Fruit fly (Drosophila melanogaster) whole organism, embryonic: ENCODE results near the gene Bace.

Experiments
- B-H1 ChIP-seq: fragments of 200-800 bp; sonication (Bioruptor generic); IDR thresholded peaks from 3 replicates; pipeline ENCODE4 v1.3.6; 2022; ENCODE audit warnings: missing biosample characterization, missing genetic modification characterization
- CG10209 ChIP-seq: fragments of 200-800 bp; sonication (Bioruptor generic); optimal IDR thresholded peaks from 3 replicates; lab custom pipeline; 2017; ENCODE audit warnings: missing biosample characterization, mild to moderate bottlenecking, missing genetic modification characterization, missing genetic modification reagents
- CG1024 ChIP-seq: fragments of 200-800 bp; sonication (Bioruptor generic); IDR thresholded peaks from 2 replicates; pipeline ENCODE4 v1.3.6; 2022; ENCODE audit warnings: missing biosample characterization, missing genetic modification characterization
- CG10565 ChIP-seq: fragments of 200-800 bp; sonication (Bioruptor generic); optimal IDR thresholded peaks from 3 replicates; lab custom pipeline; 2016; ENCODE audit warnings: missing biosample characterization, mild to moderate bottlenecking, missing genetic modification characterization
- CG10979 ChIP-seq: fragments of 200-800 bp; sonication (Bioruptor generic); optimal IDR thresholded peaks from 2 replicates; lab custom pipeline; 2018; ENCODE audit warnings: missing biosample characterization, mild to moderate bottlenecking, missing genetic modification characterization, moderate library complexity
- CG12071 ChIP-seq: fragments of 200-800 bp; sonication (Bioruptor generic); optimal IDR thresholded peaks from 3 replicates; lab custom pipeline; 2018; ENCODE audit warnings: missing biosample characterization, mild to moderate bottlenecking, missing genetic modification characterization
- CG1233 ChIP-seq: fragments of 200-800 bp; sonication (Bioruptor generic); optimal IDR thresholded peaks from 4 replicates; lab custom pipeline; 2018; ENCODE audit warnings: missing biosample characterization, mild to moderate bottlenecking, missing genetic modification characterization
- CG12659 ChIP-seq: fragments of 200-800 bp; sonication (Bioruptor generic); optimal IDR thresholded peaks from 3 replicates; lab custom pipeline; 2017; ENCODE audit warnings: mild to moderate bottlenecking, missing biosample characterization, missing genetic modification reagents, missing genetic modification characterization
- CG14441 ChIP-seq: fragments of 200-800 bp; sonication (Bioruptor generic); IDR thresholded peaks from 2 replicates; pipeline ENCODE4 v1.3.6; 2022; ENCODE audit warnings: missing biosample characterization, missing genetic modification characterization
- CG15514 ChIP-seq: fragments of 200-800 bp; sonication (Bioruptor generic); optimal IDR thresholded peaks from 3 replicates; lab custom pipeline; 2017; ENCODE audit warnings: missing biosample characterization, missing genetic modification characterization, mild to moderate bottlenecking, moderate library complexity, missing genetic modification reagents
- CG1602 ChIP-seq: fragments of 200-800 bp; sonication (Bioruptor generic); optimal IDR thresholded peaks from 3 replicates; lab custom pipeline; 2016; ENCODE audit warnings: missing biosample characterization, missing genetic modification characterization
- CG16779 ChIP-seq: fragments of 200-800 bp; sonication (Bioruptor generic); IDR thresholded peaks from 2 replicates; pipeline ENCODE4 v1.3.6; 2022; ENCODE audit warnings: missing biosample characterization, missing genetic modification characterization
- CG16815 ChIP-seq: fragments of 200-800 bp; sonication (Bioruptor generic); optimal IDR thresholded peaks from 3 replicates; lab custom pipeline; 2017; ENCODE audit warnings: missing biosample characterization, mild to moderate bottlenecking, missing genetic modification characterization
- CG17361 ChIP-seq: fragments of 200-800 bp; sonication (Bioruptor generic); IDR thresholded peaks from 3 replicates; pipeline ENCODE4 v1.3.6; 2022; ENCODE audit warnings: missing biosample characterization, missing genetic modification characterization
- CG17802 ChIP-seq: fragments of 200-800 bp; sonication (Bioruptor generic); optimal IDR thresholded peaks from 2 replicates; lab custom pipeline; 2018; ENCODE audit warnings: missing biosample characterization, mild to moderate bottlenecking, missing genetic modification characterization, moderate library complexity
- CG2120 ChIP-seq: fragments of 200-800 bp; sonication (Bioruptor generic); optimal IDR thresholded peaks from 3 replicates; lab custom pipeline; 2016; ENCODE audit warnings: missing biosample characterization, missing genetic modification characterization
- CG32532 ChIP-seq: fragments of 200-800 bp; sonication (Bioruptor generic); IDR thresholded peaks from 2 replicates; pipeline ENCODE4 v1.3.6; 2022; ENCODE audit warnings: missing biosample characterization, missing genetic modification characterization
- CG4282 ChIP-seq: fragments of 200-800 bp; sonication (Bioruptor generic); optimal IDR thresholded peaks from 2 replicates; lab custom pipeline; 2016; ENCODE audit warnings: missing biosample characterization, missing genetic modification characterization
- CG5180 ChIP-seq: fragments of 200-800 bp; sonication (Bioruptor generic); optimal IDR thresholded peaks from 3 replicates; lab custom pipeline; 2017; ENCODE audit warnings: missing biosample characterization, missing genetic modification characterization, mild to moderate bottlenecking, moderate library complexity, missing genetic modification reagents
- CG6272 ChIP-seq: fragments of 200-800 bp; sonication (Bioruptor generic); IDR thresholded peaks from 2 replicates; pipeline ENCODE4 v1.3.6; 2022; ENCODE audit warnings: missing biosample characterization, missing genetic modification characterization
- CG6813 ChIP-seq: fragments of 200-800 bp; sonication (Bioruptor generic); optimal IDR thresholded peaks from 2 replicates; lab custom pipeline; 2017; ENCODE audit warnings: missing biosample characterization, missing genetic modification characterization, mild to moderate bottlenecking, moderate library complexity, missing genetic modification reagents
- CoRest ChIP-seq: fragments of 200-800 bp; sonication (Bioruptor generic); optimal IDR thresholded peaks from 3 replicates; lab custom pipeline; 2018; ENCODE audit warnings: missing biosample characterization, mild to moderate bottlenecking, missing genetic modification characterization, moderate library complexity
- E2f1 ChIP-seq: fragments of 200-800 bp; sonication (Bioruptor generic); IDR thresholded peaks from 2 replicates; pipeline ENCODE4 v1.3.6; 2022; ENCODE audit warnings: missing biosample characterization, missing genetic modification characterization
- Elba2 ChIP-seq: fragments of 200-800 bp; sonication (Bioruptor generic); optimal IDR thresholded peaks from 3 replicates; lab custom pipeline; 2016; ENCODE audit warnings: missing biosample characterization, missing genetic modification characterization
- Gsc ChIP-seq: fragments of 200-800 bp; sonication (Bioruptor generic); IDR thresholded peaks from 2 replicates; pipeline ENCODE4 v1.3.6; 2022; ENCODE audit warnings: missing biosample characterization, missing genetic modification characterization
- H15 ChIP-seq: fragments of 200-800 bp; sonication (Bioruptor generic); IDR thresholded peaks from 3 replicates; pipeline ENCODE4 v1.3.6; 2022; ENCODE audit warnings: missing biosample characterization, missing genetic modification characterization
- Lhr ChIP-seq: fragments of 200-800 bp; sonication (Bioruptor generic); optimal IDR thresholded peaks from 3 replicates; lab custom pipeline; 2017; ENCODE audit warnings: mild to moderate bottlenecking, missing biosample characterization, missing genetic modification reagents, missing genetic modification characterization
- MESR4 ChIP-seq: fragments of 200-800 bp; sonication (Bioruptor generic); optimal IDR thresholded peaks from 2 replicates; lab custom pipeline; 2018; ENCODE audit warnings: missing biosample characterization, mild to moderate bottlenecking, missing genetic modification characterization, moderate library complexity
- Oli ChIP-seq: fragments of 200-800 bp; sonication (Bioruptor generic); optimal IDR thresholded peaks from 2 replicates; lab custom pipeline; 2018; ENCODE audit warnings: missing biosample characterization, mild to moderate bottlenecking, missing genetic modification characterization, moderate library complexity
- Spps ChIP-seq: fragments of 200-800 bp; sonication (Bioruptor generic); optimal IDR thresholded peaks from 2 replicates; lab custom pipeline; 2018; ENCODE audit warnings: missing biosample characterization, mild to moderate bottlenecking, missing genetic modification characterization
- TFAM ChIP-seq: fragments of 200-800 bp; sonication (Bioruptor generic); optimal IDR thresholded peaks from 2 replicates; lab custom pipeline; 2017; ENCODE audit warnings: missing biosample characterization, missing genetic modification characterization, inconsistent platforms
- Usf ChIP-seq: fragments of 200-800 bp; sonication (Bioruptor generic); optimal IDR thresholded peaks from 2 replicates; lab custom pipeline; 2017; ENCODE audit warnings: missing genotype, missing biosample characterization, missing genetic modification characterization
- ab ChIP-seq: fragments of 200-800 bp; sonication (Bioruptor generic); optimal IDR thresholded peaks from 2 replicates; lab custom pipeline; 2016; ENCODE audit warnings: missing biosample characterization, missing genetic modification characterization
- bowl ChIP-seq: fragments of 200-800 bp; sonication (Bioruptor generic); IDR thresholded peaks from 2 replicates; pipeline ENCODE4 v1.3.6; 2022; ENCODE audit warnings: missing biosample characterization, missing genetic modification characterization
- cato ChIP-seq: fragments of 200-800 bp; sonication (Bioruptor generic); optimal IDR thresholded peaks from 2 replicates; lab custom pipeline; 2016; ENCODE audit warnings: missing biosample characterization, missing genetic modification characterization, borderline replicate concordance
- crol ChIP-seq: fragments of 200-800 bp; sonication (Bioruptor generic); IDR thresholded peaks from 2 replicates; pipeline ENCODE4 v1.3.6; 2022; ENCODE audit warnings: missing biosample characterization, missing genetic modification characterization
- emc ChIP-seq: fragments of 200-800 bp; sonication (Bioruptor generic); optimal IDR thresholded peaks from 2 replicates; lab custom pipeline; 2016; ENCODE audit warnings: missing biosample characterization, missing genetic modification characterization
- grn ChIP-seq: fragments of 200-800 bp; sonication (Bioruptor generic); optimal IDR thresholded peaks from 3 replicates; lab custom pipeline; 2017; ENCODE audit warnings: missing biosample characterization, missing genetic modification characterization
- nom ChIP-seq: fragments of 200-800 bp; sonication (Bioruptor generic); optimal IDR thresholded peaks from 2 replicates; lab custom pipeline; 2017; ENCODE audit warnings: missing biosample characterization, missing genetic modification characterization, mild to moderate bottlenecking, moderate library complexity, missing genetic modification reagents
- org-1 ChIP-seq: fragments of 200-800 bp; sonication (Bioruptor generic); optimal IDR thresholded peaks from 2 replicates; lab custom pipeline; 2017; ENCODE audit warnings: missing biosample characterization, missing genetic modification characterization
- p53 ChIP-seq: fragments of 200-800 bp; sonication (Bioruptor generic); optimal IDR thresholded peaks from 2 replicates; lab custom pipeline; 2016; ENCODE audit warnings: missing biosample characterization, missing genetic modification characterization
- pfk ChIP-seq: fragments of 200-800 bp; sonication (Bioruptor generic); optimal IDR thresholded peaks from 2 replicates; lab custom pipeline; 2018; ENCODE audit warnings: missing biosample characterization, mild to moderate bottlenecking, missing genetic modification characterization, moderate library complexity
- ro ChIP-seq: fragments of 200-800 bp; sonication (Bioruptor generic); IDR thresholded peaks from 2 replicates; pipeline ENCODE4 v1.3.6; 2022; ENCODE audit warnings: missing biosample characterization, missing genetic modification characterization
- sna ChIP-seq: fragments of 200-800 bp; sonication (Bioruptor generic); IDR thresholded peaks from 2 replicates; pipeline ENCODE4 v1.3.6; 2022; ENCODE audit warnings: missing biosample characterization, missing genetic modification characterization; ENCODE audit not compliant: partially characterized antibody
- stwl ChIP-seq: fragments of 200-800 bp; sonication (Bioruptor generic); optimal IDR thresholded peaks from 3 replicates; lab custom pipeline; 2018; ENCODE audit warnings: missing biosample characterization, mild to moderate bottlenecking, missing genetic modification characterization, moderate library complexity
- vfl ChIP-seq: fragments of 200-800 bp; sonication (Bioruptor generic); optimal IDR thresholded peaks from 2 replicates; lab custom pipeline; 2016; ENCODE audit warnings: missing biosample characterization, missing genetic modification characterization
- vnd ChIP-seq: fragments of 200-800 bp; sonication (Bioruptor generic); IDR thresholded peaks from 3 replicates; pipeline ENCODE4 v1.3.6; 2022; ENCODE audit warnings: missing biosample characterization, missing genetic modification characterization; ENCODE audit not compliant: partially characterized antibody
- wek ChIP-seq: fragments of 200-800 bp; sonication (Bioruptor generic); optimal IDR thresholded peaks from 3 replicates; lab custom pipeline; 2018; ENCODE audit warnings: missing biosample characterization, mild to moderate bottlenecking, missing genetic modification characterization, moderate library complexity

The Bace gene

dm6 chr2L:8541469-8542233 is 45.5 kb upstream of the Bace start, which contains the start of gene Sema1a (continued):
- TF ChIP-seq CG2120 (GFP tag; lab: Kevin White, UChicago) = peak; percentile 76
- no peak for TF ChIP-seq CG17802 (tag; lab: Kevin White, UChicago)
- peak; percentile 59; the same call in 1 of the 3 replicates for TF ChIP-seq H15 (GFP tag; lab: Robert Waterston, UW)
- peak; percentile 21 for TF ChIP-seq stwl (tag; lab: Kevin White, UChicago)
- TF ChIP-seq Elba2 (GFP tag; lab: Kevin White, UChicago) = peak; percentile 97
- no peak for TF ChIP-seq CG5180 (GFP tag; lab: Kevin White, UChicago)
- no peak for TF ChIP-seq Spps (tag; lab: Kevin White, UChicago)
- no peak for TF ChIP-seq CG16779 (GFP tag; lab: Robert Waterston, UW)
- peak; percentile 40 for TF ChIP-seq wek (GFP tag; lab: Kevin White, UChicago)
- TF ChIP-seq pfk (GFP tag; lab: Kevin White, UChicago) = peak; percentile 95
- peak; percentile 80 for TF ChIP-seq CG14441 (GFP tag; lab: Robert Waterston, UW)
- TF ChIP-seq CoRest (tag; lab: Kevin White, UChicago) = peak; percentile 87
- peak; percentile 54; the same call in 2 of the 3 replicates for TF ChIP-seq vnd (GFP tag; lab: Robert Waterston, UW)
- peak; percentile 34 for TF ChIP-seq CG10209
- no peak for TF ChIP-seq CG16815 (GFP tag; lab: Kevin White, UChicago)
- peak; percentile 83 for TF ChIP-seq CG12659 (GFP tag; lab: Kevin White, UChicago)
- TF ChIP-seq Lhr (GFP tag; lab: Kevin White, UChicago) = peak; percentile 42
- peak; percentile 4 for TF ChIP-seq emc
- peak; percentile 74 for TF ChIP-seq Oli (tag; lab: Kevin White, UChicago)
- TF ChIP-seq ro (GFP tag; lab: Robert Waterston, UW) = no peak
- TF ChIP-seq org-1 (GFP tag; lab: Kevin White, UChicago) = no peak
- TF ChIP-seq E2f1 (GFP tag; lab: Robert Waterston, UW) = peak; percentile 71
- TF ChIP-seq CG10565 (GFP tag; lab: Kevin White, UChicago) = no peak
- peak; percentile 49 for TF ChIP-seq CG10979 (tag; lab: Kevin White, UChicago)
- TF ChIP-seq crol (GFP tag; lab: Robert Waterston, UW) = no peak
- TF ChIP-seq CG17361 (GFP tag; lab: Robert Waterston, UW) = peak; percentile 45; the same call in 2 of the 3 replicates
- peak; percentile 18 for TF ChIP-seq nom (GFP tag; lab: Kevin White, UChicago)
- peak; percentile 43 for TF ChIP-seq cato
- TF ChIP-seq CG12071 (GFP tag; lab: Kevin White, UChicago) = peak; percentile 59
- TF ChIP-seq ab (GFP tag; lab: Kevin White, UChicago) = peak; percentile 22
- no peak for TF ChIP-seq Gsc (GFP tag; lab: Robert Waterston, UW)
- peak; percentile 28 for TF ChIP-seq CG1233 (GFP tag; lab: Kevin White, UChicago)
- peak; percentile 50; the same call in 1 of the 2 replicates for TF ChIP-seq CG6272 (GFP tag; lab: Robert Waterston, UW)
- TF ChIP-seq grn (GFP tag; lab: Kevin White, UChicago) = no peak
- TF ChIP-seq bowl = 0 out of 2 replicates have a peak, but pooled peaks have one; percentile 5
- TF ChIP-seq TFAM (GFP tag; lab: Kevin White, UChicago) = no peak
- peak; percentile 74 for TF ChIP-seq CG1602 (GFP tag; lab: Kevin White, UChicago)
- TF ChIP-seq CG32532 = peak; percentile 75
- peak; percentile 46; the same call in 1 of the 3 replicates for TF ChIP-seq B-H1 (GFP tag; lab: Robert Waterston, UW)
- no peak for TF ChIP-seq MESR4
- peak; percentile 46 for TF ChIP-seq CG15514 (GFP tag; lab: Kevin White, UChicago)
- peak; percentile 49 for TF ChIP-seq vfl (GFP tag; lab: Kevin White, UChicago)
- no peak for TF ChIP-seq Usf (GFP tag; lab: Kevin White, UChicago)
- no peak for TF ChIP-seq p53 (GFP tag; lab: Kevin White, UChicago)
- TF ChIP-seq CG6813 (GFP tag; lab: Kevin White, UChicago) = no peak
- peak; percentile 81 for TF ChIP-seq sna (GFP tag; lab: Robert Waterston, UW)
- peak; percentile 32 for TF ChIP-seq CG4282 (GFP tag; lab: Kevin White, UChicago)
- peak; percentile 41; the same call in 1 of the 2 replicates for TF ChIP-seq CG1024 (GFP tag; lab: Robert Waterston, UW)
